Worm (Caenorhabditis elegans) whole organism, L2 larva: ENCODE measurements around the gene vab-1.

Experiments used
- C34F6.9 ChIP-seq: fragments of 150-350 bp; optimal IDR thresholded peaks from 2 replicates; lab custom pipeline; 2014; ENCODE audit warnings: missing biosample characterization, missing genetic modification characterization
- F13H6.1 ChIP-seq: sonication (generic microtip); optimal IDR thresholded peaks from 2 replicates; lab custom pipeline; 2016; ENCODE audit warnings: missing genetic modification characterization, missing compliant biosample characterization
- Y55F3AM.14 ChIP-seq: fragments of 200-800 bp; sonication (Bioruptor generic); optimal IDR thresholded peaks from 2 replicates; lab custom pipeline; 2018; ENCODE audit warnings: mild to moderate bottlenecking, missing genetic modification characterization, missing compliant biosample characterization
- ZK546.5 ChIP-seq: sonication (generic microtip); optimal IDR thresholded peaks from 2 replicates; lab custom pipeline; 2017; ENCODE audit warnings: missing biosample characterization, missing genetic modification characterization
- alr-1 ChIP-seq: fragments of 150-350 bp; optimal IDR thresholded peaks from 2 replicates; lab custom pipeline; 2014; ENCODE audit warnings: missing biosample characterization, missing genetic modification characterization
- aly-2 ChIP-seq: fragments of 150-350 bp; optimal IDR thresholded peaks from 2 replicates; lab custom pipeline; 2014; ENCODE audit warnings: missing biosample characterization, missing genetic modification characterization
- ama-1 ChIP-seq: fragments of 150-350 bp; optimal IDR thresholded peaks from 2 replicates; lab custom pipeline; 2018; ENCODE audit warnings: inconsistent platforms
- ceh-16 ChIP-seq: fragments of 150-350 bp; optimal IDR thresholded peaks from 2 replicates; lab custom pipeline; 2014; ENCODE audit warnings: missing biosample characterization, missing genetic modification characterization
- ceh-82 ChIP-seq: fragments of 150-350 bp; optimal IDR thresholded peaks from 2 replicates; lab custom pipeline; 2014; ENCODE audit warnings: missing biosample characterization, missing genetic modification characterization
- crh-2 ChIP-seq: sonication (generic microtip); optimal IDR thresholded peaks from 2 replicates; lab custom pipeline; 2017; ENCODE audit warnings: missing biosample characterization, missing genetic modification characterization
- egl-27 ChIP-seq: sonication (generic microtip); optimal IDR thresholded peaks from 3 replicates; lab custom pipeline; 2017; ENCODE audit warnings: missing biosample characterization, missing genetic modification reagents, missing genetic modification characterization
- fos-1 ChIP-seq: fragments of 150-350 bp; optimal IDR thresholded peaks from 2 replicates; lab custom pipeline; 2014; ENCODE audit warnings: missing biosample characterization, missing genetic modification characterization
- lin-11 ChIP-seq: fragments of 150-350 bp; sonication (generic microtip); optimal IDR thresholded peaks from 2 replicates; lab custom pipeline; 2014; ENCODE audit warnings: missing biosample characterization, missing genetic modification characterization, inconsistent platforms, mixed read lengths
- lin-13 ChIP-seq: fragments of 150-350 bp; optimal IDR thresholded peaks from 2 replicates; lab custom pipeline; 2014; ENCODE audit warnings: missing biosample characterization, missing genetic modification reagents, missing genetic modification characterization
- lin-39 ChIP-seq: fragments of 150-350 bp; optimal IDR thresholded peaks from 2 replicates; lab custom pipeline; 2014; ENCODE audit warnings: missing biosample characterization, missing genetic modification reagents, missing genetic modification characterization
- lsy-2 ChIP-seq, 2 experiments: fragments of 150-350 bp in 1 of 2; sonication (generic microtip) in 1 of 2; optimal IDR thresholded peaks; 2 replicates each; lab custom pipeline; 2014 to 2017; ENCODE audit warnings: missing biosample characterization in 2 of 2, missing genetic modification characterization in 2 of 2
- mab-5 ChIP-seq: fragments of 150-350 bp; optimal IDR thresholded peaks from 2 replicates; lab custom pipeline; 2014; ENCODE audit warnings: missing biosample characterization, missing genetic modification characterization
- mbf-1 ChIP-seq: sonication (generic microtip); optimal IDR thresholded peaks from 2 replicates; lab custom pipeline; 2017; ENCODE audit warnings: missing biosample characterization, missing genetic modification characterization
- nhr-12 ChIP-seq: fragments of 150-350 bp; optimal IDR thresholded peaks from 2 replicates; lab custom pipeline; 2014; ENCODE audit warnings: missing biosample characterization, missing genetic modification characterization
- nhr-129 ChIP-seq: fragments of 150-350 bp; optimal IDR thresholded peaks from 2 replicates; lab custom pipeline; 2014; ENCODE audit warnings: missing biosample characterization, missing genetic modification characterization
- nhr-21 ChIP-seq: fragments of 150-350 bp; optimal IDR thresholded peaks from 2 replicates; lab custom pipeline; 2014; ENCODE audit warnings: missing biosample characterization, missing genetic modification characterization
- nhr-23 ChIP-seq: fragments of 150-350 bp; optimal IDR thresholded peaks from 2 replicates; lab custom pipeline; 2014; ENCODE audit warnings: missing biosample characterization, missing genetic modification reagents, missing genetic modification characterization
- nhr-237 ChIP-seq: fragments of 150-350 bp; optimal IDR thresholded peaks from 2 replicates; lab custom pipeline; 2014; ENCODE audit warnings: missing biosample characterization, missing genetic modification characterization
- nhr-25 ChIP-seq: fragments of 150-350 bp; sonication (generic microtip); optimal IDR thresholded peaks from 3 replicates; lab custom pipeline; 2014; ENCODE audit warnings: missing biosample characterization, missing genetic modification characterization
- nhr-6 ChIP-seq: fragments of 150-350 bp; optimal IDR thresholded peaks from 2 replicates; lab custom pipeline; 2014; ENCODE audit warnings: missing biosample characterization, missing genetic modification characterization
- nhr-77 ChIP-seq: fragments of 150-350 bp; optimal IDR thresholded peaks from 2 replicates; lab custom pipeline; 2014; ENCODE audit warnings: missing biosample characterization, missing genetic modification characterization
- peb-1 ChIP-seq: fragments of 150-350 bp; optimal IDR thresholded peaks from 2 replicates; lab custom pipeline; 2014; ENCODE audit warnings: missing biosample characterization, missing genetic modification characterization
- sem-4 ChIP-seq: fragments of 150-350 bp; optimal IDR thresholded peaks from 2 replicates; lab custom pipeline; 2014; ENCODE audit warnings: missing biosample characterization, missing genetic modification reagents, missing genetic modification characterization
- skn-1 ChIP-seq: sonication (generic microtip); optimal IDR thresholded peaks from 2 replicates; lab custom pipeline; 2017; ENCODE audit warnings: missing biosample characterization, missing genetic modification characterization
- sma-3 ChIP-seq: sonication (generic microtip); optimal IDR thresholded peaks from 2 replicates; lab custom pipeline; 2016; ENCODE audit warnings: missing genetic modification reagents, missing genetic modification characterization, missing compliant biosample characterization
- sma-9 ChIP-seq, 2 experiments: fragments of 150-350 bp in 1 of 2; sonication (generic microtip) in 1 of 2; optimal IDR thresholded peaks; 2 replicates each; lab custom pipeline; 2014 to 2016; ENCODE audit warnings: missing genetic modification characterization in 2 of 2, mild to moderate bottlenecking in 1 of 2, missing biosample characterization in 1 of 2, missing compliant biosample characterization in 1 of 2, missing genetic modification reagents in 1 of 2, moderate library complexity in 1 of 2
- snpc-4 ChIP-seq: fragments of 150-350 bp; optimal IDR thresholded peaks from 2 replicates; lab custom pipeline; 2014; ENCODE audit warnings: missing biosample characterization, missing genetic modification characterization
- unc-55 ChIP-seq: fragments of 150-350 bp; sonication (generic microtip); optimal IDR thresholded peaks from 3 replicates; lab custom pipeline; 2014; ENCODE audit warnings: missing biosample characterization, missing genetic modification reagents, missing genetic modification characterization
- unc-62 ChIP-seq: fragments of 150-350 bp; optimal IDR thresholded peaks from 2 replicates; lab custom pipeline; 2014; ENCODE audit warnings: missing biosample characterization, missing genetic modification reagents, missing genetic modification characterization
- ztf-1 ChIP-seq: fragments of 200-800 bp; sonication (Bioruptor generic); conservative IDR thresholded peaks from 2 replicates; pipeline ENCODE4 v1.3.6; 2022; ENCODE audit warnings: missing genetic modification characterization, missing compliant biosample characterization
- ztf-11 ChIP-seq: sonication (generic microtip); optimal IDR thresholded peaks from 2 replicates; lab custom pipeline; 2017; ENCODE audit warnings: missing biosample characterization, missing genetic modification characterization
- ztf-4 ChIP-seq: fragments of 150-350 bp; optimal IDR thresholded peaks from 2 replicates; lab custom pipeline; 2014; ENCODE audit warnings: missing biosample characterization, missing genetic modification characterization

vab-1 gene

DNA sequence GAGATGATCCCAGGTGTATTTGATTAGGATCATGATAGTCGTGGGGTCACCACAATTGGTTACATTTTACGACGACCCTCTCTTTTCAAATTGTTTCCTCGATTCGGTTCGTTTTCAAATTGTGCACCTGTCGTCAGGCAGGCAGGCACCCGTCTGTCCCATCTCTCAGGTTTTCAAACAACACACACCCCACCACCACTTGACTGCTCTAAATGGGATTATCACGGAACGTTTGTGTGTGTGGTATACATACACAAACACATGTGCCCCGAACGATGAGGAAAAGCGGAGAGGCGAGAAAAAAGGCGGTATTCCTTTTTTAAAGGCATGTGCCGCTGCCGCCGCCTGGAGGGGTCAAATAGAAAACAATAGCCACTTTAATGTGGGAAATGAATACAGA, 13.5 kb downstream of the vab-1 start:
- TF ChIP-seq nhr-237 (tag; lab: Kevin White, UChicago) (no peak), alr-1 (tag; lab: Kevin White, UChicago) (no peak), sma-3 (GFP tag; lab: Kevin White, UChicago) (no peak), ztf-11 (tag; lab: Kevin White, UChicago) (no peak), egl-27 (tag; lab: Kevin White, UChicago) (no peak), nhr-23 (no peak), mbf-1 (no peak), sma-9 (GFP tag; optimal IDR thresholded peaks at IDR 0.05; lab: Kevin White, UChicago) (no peak), sma-9 (tag; optimal IDR thresholded peaks at IDR 0.05; lab: Kevin White, UChicago) (no peak), ztf-1 (GFP tag; lab: Robert Waterston, UW) (no peak)

DNA sequence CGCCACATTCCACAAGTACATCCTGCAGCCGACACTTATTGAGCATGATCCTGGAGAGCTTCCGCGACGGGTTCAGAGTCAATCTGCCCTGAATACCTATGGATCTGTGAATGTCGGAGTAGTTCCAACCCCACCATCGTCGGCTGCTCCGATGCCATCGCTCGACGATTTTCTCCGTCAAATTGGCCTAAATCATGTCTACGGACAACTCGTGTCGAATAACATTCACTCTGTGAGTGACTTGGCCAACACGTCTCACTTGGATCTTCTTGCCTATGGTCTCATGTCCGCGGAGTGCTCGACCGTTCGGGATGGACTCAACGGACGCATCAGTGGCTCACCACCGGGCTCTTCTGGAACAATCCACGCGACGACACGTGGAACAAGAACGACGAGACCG, 18.3 kb downstream of the vab-1 start:
- TF ChIP-seq mab-5 (tag; lab: Kevin White, UChicago) = no peak
- TF ChIP-seq sem-4 = no peak
- TF ChIP-seq ceh-82 (tag; lab: Kevin White, UChicago) = no peak
- no peak for TF ChIP-seq nhr-21 (tag; lab: Kevin White, UChicago)
- TF ChIP-seq ZK546.5 (tag; lab: Kevin White, UChicago) = no peak
- TF ChIP-seq alr-1 (tag; lab: Kevin White, UChicago) = no peak
- no peak for TF ChIP-seq unc-55
- TF ChIP-seq nhr-77 = no peak
- TF ChIP-seq skn-1 (tag; lab: Kevin White, UChicago) = no peak
- TF ChIP-seq nhr-237 (tag; lab: Kevin White, UChicago) = no peak
- TF ChIP-seq peb-1 = no peak
- TF ChIP-seq lsy-2 (tag; optimal IDR thresholded peaks at IDR 0.05; lab: Kevin White, UChicago) = no peak
- TF ChIP-seq ztf-4 (tag; lab: Kevin White, UChicago) = no peak
- no peak for TF ChIP-seq nhr-6 (tag; lab: Kevin White, UChicago)
- no peak for TF ChIP-seq unc-62 (GFP tag; lab: Kevin White, UChicago)
- TF ChIP-seq lin-13 = no peak

DNA sequence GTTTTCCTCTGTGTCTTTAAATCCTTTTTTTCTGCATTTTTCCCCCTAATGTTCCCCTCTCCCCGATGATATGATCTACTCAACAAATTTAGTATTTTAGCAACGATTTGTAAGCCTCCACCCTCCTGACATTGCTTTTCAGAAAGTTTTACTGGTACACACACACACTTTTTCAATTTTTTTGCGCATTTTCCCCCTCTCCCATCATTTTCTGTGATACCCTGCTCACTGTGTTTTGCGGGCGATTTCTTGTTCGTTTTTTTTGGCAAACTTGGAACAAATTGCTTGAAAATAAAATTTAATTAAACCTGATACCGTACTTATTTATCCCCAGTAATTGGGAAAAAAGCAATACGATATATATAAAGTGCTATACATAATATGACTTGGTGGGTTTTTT, 18.9 kb downstream of the vab-1 start:
- TF ChIP-seq nhr-25 (tag; lab: Kevin White, UChicago) (no peak), ceh-16 (tag; lab: Kevin White, UChicago) (no peak), nhr-23 (no peak), alr-1 (tag; lab: Kevin White, UChicago) (no peak), ceh-82 (tag; lab: Kevin White, UChicago) (no peak), nhr-129 (no peak), nhr-6 (tag; lab: Kevin White, UChicago) (no peak), aly-2 (tag; lab: Kevin White, UChicago) (no peak), skn-1 (tag; lab: Kevin White, UChicago) (no peak), nhr-12 (tag; lab: Kevin White, UChicago) (no peak)

- TF ChIP-seq nhr-77 (no peak), nhr-25 (tag; lab: Kevin White, UChicago) (no peak), fos-1 (tag; lab: Kevin White, UChicago) (peak; percentile 84), C34F6.9 (tag; lab: Kevin White, UChicago) (no peak), lin-13 (no peak)
Observed at ce11 chrII:4597441-4597840, 25.6 kb downstream of the vab-1 start.

DNA sequence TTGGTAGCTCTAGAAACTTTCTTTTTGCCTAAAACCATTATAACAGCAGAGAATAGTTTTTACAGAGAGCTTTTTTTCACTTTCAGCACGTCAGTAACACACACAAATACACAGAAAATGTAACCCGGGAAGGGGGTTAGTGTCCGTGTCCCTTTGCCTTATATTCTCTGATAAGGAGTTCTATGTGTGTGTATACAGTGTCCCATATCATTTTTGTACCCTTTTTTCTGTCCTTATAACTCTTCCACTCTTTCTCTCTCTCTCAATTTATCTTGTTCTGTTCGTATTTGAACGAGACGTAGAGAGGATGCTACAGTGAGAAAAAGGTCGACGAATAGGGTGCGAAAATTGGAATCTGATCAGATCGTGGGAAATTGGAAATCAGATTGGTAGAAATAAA, 27.0 kb downstream of the vab-1 start:
- TF ChIP-seq ZK546.5 (tag; lab: Kevin White, UChicago) = no peak
- no peak for TF ChIP-seq sma-3 (GFP tag; lab: Kevin White, UChicago)
- TF ChIP-seq lin-39 (tag; lab: Kevin White, UChicago) = no peak
- TF ChIP-seq ztf-1 (GFP tag; lab: Robert Waterston, UW) = no peak
- TF ChIP-seq nhr-23 = no peak
- TF ChIP-seq Y55F3AM.14 (GFP tag; lab: Kevin White, UChicago) = no peak
- no peak for TF ChIP-seq ama-1 (lab: Kevin White, UChicago)
- no peak for TF ChIP-seq lin-11 (tag; lab: Kevin White, UChicago)
- no peak for TF ChIP-seq sem-4
- TF ChIP-seq fos-1 (tag; lab: Kevin White, UChicago) = peak; percentile 89
- no peak for TF ChIP-seq ceh-16 (tag; lab: Kevin White, UChicago)
- TF ChIP-seq sma-9 (GFP tag; optimal IDR thresholded peaks at IDR 0.05; lab: Kevin White, UChicago) = peak; percentile 30
- no peak for TF ChIP-seq sma-9 (tag; optimal IDR thresholded peaks at IDR 0.05; lab: Kevin White, UChicago)
- TF ChIP-seq nhr-77 = no peak
- no peak for TF ChIP-seq unc-62 (GFP tag; lab: Kevin White, UChicago)
- no peak for TF ChIP-seq snpc-4 (tag; lab: Kevin White, UChicago)
- TF ChIP-seq F13H6.1 (tag; lab: Kevin White, UChicago) = no peak
- no peak for TF ChIP-seq crh-2 (tag; lab: Kevin White, UChicago)
- no peak for TF ChIP-seq mbf-1
